Fruit fly (Drosophila melanogaster) whole organism, adult: ENCODE measurements around the gene Sodh1.

Experiments used
- CG11617 ChIP-seq: fragments of 200-800 bp; sonication (Bioruptor generic); optimal IDR thresholded peaks from 2 replicates; lab custom pipeline; 2017; ENCODE audit warnings: mild to moderate bottlenecking, missing biosample characterization, missing genetic modification reagents, missing genetic modification characterization
- CG12768 ChIP-seq: fragments of 200-800 bp; sonication (Bioruptor generic); optimal IDR thresholded peaks from 2 replicates; lab custom pipeline; 2017; ENCODE audit warnings: missing biosample characterization, missing genetic modification characterization, mild to moderate bottlenecking, moderate library complexity, missing genetic modification reagents
- CG14711 ChIP-seq: fragments of 200-800 bp; sonication (Bioruptor generic); optimal IDR thresholded peaks from 2 replicates; lab custom pipeline; 2018; ENCODE audit warnings: missing biosample characterization, mild to moderate bottlenecking, missing genetic modification characterization, moderate library complexity
- CG1620 ChIP-seq: fragments of 200-800 bp; sonication (Bioruptor generic); optimal IDR thresholded peaks from 2 replicates; lab custom pipeline; 2016; ENCODE audit warnings: missing biosample characterization, missing genetic modification characterization
- CG33017 ChIP-seq: fragments of 200-800 bp; sonication (Bioruptor generic); optimal IDR thresholded peaks from 2 replicates; lab custom pipeline; 2018; ENCODE audit warnings: missing biosample characterization, mild to moderate bottlenecking, missing genetic modification characterization, moderate library complexity
- CG5204 ChIP-seq: fragments of 200-800 bp; sonication (Bioruptor generic); optimal IDR thresholded peaks from 2 replicates; lab custom pipeline; 2016; ENCODE audit warnings: missing biosample characterization, missing genetic modification characterization
- CG7045 ChIP-seq: fragments of 200-800 bp; sonication (Bioruptor generic); optimal IDR thresholded peaks from 2 replicates; lab custom pipeline; 2017; ENCODE audit warnings: missing biosample characterization, mild to moderate bottlenecking, missing genetic modification characterization
- CG7101 ChIP-seq: fragments of 200-800 bp; sonication (Bioruptor generic); optimal IDR thresholded peaks from 2 replicates; lab custom pipeline; 2018; ENCODE audit warnings: missing biosample characterization, mild to moderate bottlenecking, missing genetic modification characterization, moderate library complexity
- Clk ChIP-seq: fragments of 200-800 bp; sonication (Bioruptor generic); optimal IDR thresholded peaks from 2 replicates; lab custom pipeline; 2017; ENCODE audit warnings: missing biosample characterization, missing genetic modification characterization
- Crg-1 ChIP-seq: fragments of 200-800 bp; sonication (Bioruptor generic); optimal IDR thresholded peaks from 2 replicates; lab custom pipeline; 2016; ENCODE audit warnings: missing biosample characterization, missing genetic modification characterization
- Hr96 ChIP-seq: fragments of 200-800 bp; sonication (Bioruptor generic); optimal IDR thresholded peaks from 2 replicates; lab custom pipeline; 2016; ENCODE audit warnings: missing biosample characterization, missing genetic modification characterization
- Mnt ChIP-seq: fragments of 200-800 bp; sonication (Bioruptor generic); optimal IDR thresholded peaks from 2 replicates; lab custom pipeline; 2016; ENCODE audit warnings: missing biosample characterization, mild to moderate bottlenecking, missing genetic modification characterization
- bab1 ChIP-seq: fragments of 200-800 bp; sonication (Bioruptor generic); optimal IDR thresholded peaks from 3 replicates; lab custom pipeline; 2019; ENCODE audit warnings: missing biosample characterization, mild to moderate bottlenecking, missing genetic modification characterization, moderate library complexity
- cic ChIP-seq: fragments of 200-800 bp; sonication (Bioruptor generic); optimal IDR thresholded peaks from 2 replicates; lab custom pipeline; 2017; ENCODE audit warnings: missing biosample characterization, mild to moderate bottlenecking, missing genetic modification characterization, moderate library complexity
- cnc ChIP-seq, 2 experiments: fragments of >200 bp; optimal IDR thresholded peaks; 2 replicates each; lab custom pipeline; 2017
- kay ChIP-seq: fragments of 200-800 bp; sonication (Bioruptor generic); peaks from one replicate; lab custom pipeline; 2016; ENCODE audit warnings: missing biosample characterization, missing genetic modification characterization, borderline replicate concordance
- ovo ChIP-seq: fragments of 200-800 bp; sonication (Bioruptor generic); optimal IDR thresholded peaks from 2 replicates; lab custom pipeline; 2016; ENCODE audit warnings: missing biosample characterization, missing genetic modification characterization
- pad ChIP-seq: fragments of 200-800 bp; sonication (Bioruptor generic); optimal IDR thresholded peaks from 3 replicates; lab custom pipeline; 2017; ENCODE audit warnings: missing biosample characterization, missing genetic modification characterization, mild to moderate bottlenecking, moderate library complexity, missing genetic modification reagents
- tj ChIP-seq: fragments of 200-800 bp; sonication (Bioruptor generic); optimal IDR thresholded peaks from 3 replicates; lab custom pipeline; 2017; ENCODE audit warnings: missing biosample characterization, mild to moderate bottlenecking, missing genetic modification characterization, moderate library complexity
- toe ChIP-seq: fragments of 200-800 bp; sonication (Bioruptor generic); optimal IDR thresholded peaks from 2 replicates; lab custom pipeline; 2016; ENCODE audit warnings: missing biosample characterization, missing genetic modification characterization

Sodh1 gene

dm6 chr3R:7066267-7066666 is 14.1 kb downstream of the Sodh1 start:
- no peak for TF ChIP-seq Mnt (GFP tag; lab: Kevin White, UChicago)
- TF ChIP-seq kay (GFP tag; lab: Kevin White, UChicago): peak; percentile 82
- no peak for TF ChIP-seq Clk (GFP tag; lab: Kevin White, UChicago)
- TF ChIP-seq Hr96 (GFP tag; lab: Kevin White, UChicago): no peak

dm6 chr3R:7067092-7067491 is 15.0 kb downstream of the Sodh1 start, which contains the start of the genes CG1105 and CG1965:
CG1105 (minus strand) TSS chr3R:7067136.
CG1965 (plus strand) TSS chr3R:7067401.
- TF ChIP-seq Clk (GFP tag; lab: Kevin White, UChicago) (peak; percentile 83), Crg-1 (GFP tag; lab: Kevin White, UChicago) (peak; percentile 79), tj (GFP tag; lab: Kevin White, UChicago) (peak; percentile 69), cic (GFP tag; lab: Kevin White, UChicago) (peak; percentile 59), CG5204 (peak; percentile 90), ovo (GFP tag; lab: Kevin White, UChicago) (peak; percentile 75), pad (peak; percentile 66), kay (GFP tag; lab: Kevin White, UChicago) (peak; percentile 88), Hr96 (GFP tag; lab: Kevin White, UChicago) (peak; percentile 89), CG11617 (GFP tag; lab: Kevin White, UChicago) (peak; percentile 80), CG12768 (GFP tag; lab: Kevin White, UChicago) (peak; percentile 77), Mnt (GFP tag; lab: Kevin White, UChicago) (peak; percentile 87), CG14711 (tag; lab: Kevin White, UChicago) (peak; percentile 80), cnc (optimal IDR thresholded peaks at IDR 0.05; lab: Kevin White, UChicago) (no peak), toe (GFP tag; lab: Kevin White, UChicago) (peak; percentile 95), CG7101 (tag; lab: Kevin White, UChicago) (peak; percentile 88), CG1620 (GFP tag; lab: Kevin White, UChicago) (peak; percentile 94), CG33017 (tag; lab: Kevin White, UChicago) (peak; percentile 74), bab1 (GFP tag; lab: Kevin White, UChicago) (peak; percentile 91), CG7045 (peak; percentile 85)

dm6 chr3R:7074297-7075114 is 22.4 kb downstream of the Sodh1 start, which contains the start of the genes Ufl1 and CG1943:
Ufl1 (minus strand) TSS chr3R:7074452.
CG1943 (plus strand) TSS chr3R:7074859.
- TF ChIP-seq cic (GFP tag; lab: Kevin White, UChicago): peak; percentile 48
- TF ChIP-seq cnc (optimal IDR thresholded peaks at IDR 0.05; lab: Kevin White, UChicago): no peak
- TF ChIP-seq Mnt (GFP tag; lab: Kevin White, UChicago): peak; percentile 87
- TF ChIP-seq CG5204: peak; percentile 17
- TF ChIP-seq CG1620 (GFP tag; lab: Kevin White, UChicago): peak; percentile 44
- no peak for TF ChIP-seq CG14711 (tag; lab: Kevin White, UChicago)
- peak; percentile 72 for TF ChIP-seq tj (GFP tag; lab: Kevin White, UChicago)
- no peak for TF ChIP-seq CG11617 (GFP tag; lab: Kevin White, UChicago)
- TF ChIP-seq ovo (GFP tag; lab: Kevin White, UChicago): peak; percentile 55
- no peak for TF ChIP-seq CG33017 (tag; lab: Kevin White, UChicago)
- TF ChIP-seq Crg-1 (GFP tag; lab: Kevin White, UChicago): no peak
- peak; percentile 14 for TF ChIP-seq Hr96 (GFP tag; lab: Kevin White, UChicago)
- peak; percentile 36 for TF ChIP-seq pad

- TF ChIP-seq kay (GFP tag; lab: Kevin White, UChicago): no peak
- TF ChIP-seq CG12768 (GFP tag; lab: Kevin White, UChicago): no peak
- TF ChIP-seq Clk (GFP tag; lab: Kevin White, UChicago): no peak
- TF ChIP-seq Crg-1 (GFP tag; lab: Kevin White, UChicago): no peak
- no peak for TF ChIP-seq Hr96 (GFP tag; lab: Kevin White, UChicago)
- no peak for TF ChIP-seq Mnt (GFP tag; lab: Kevin White, UChicago)
- no peak for TF ChIP-seq CG14711 (tag; lab: Kevin White, UChicago)
These were observed 22.9 kb downstream of the Sodh1 start for dm6 chr3R:7075115-7075425.

dm6 chr3R:7075712-7076183 is 23.6 kb downstream of the Sodh1 start:
- TF ChIP-seq CG7045 (peak; percentile 91), ovo (GFP tag; lab: Kevin White, UChicago) (peak; percentile 71), CG12768 (GFP tag; lab: Kevin White, UChicago) (peak; percentile 96), Crg-1 (GFP tag; lab: Kevin White, UChicago) (peak; percentile 70), CG11617 (GFP tag; lab: Kevin White, UChicago) (peak; percentile 91), cnc (optimal IDR thresholded peaks at IDR 0.05; lab: Kevin White, UChicago) (no peak), CG5204 (no peak), pad (peak; percentile 81), Clk (GFP tag; lab: Kevin White, UChicago) (peak; percentile 87), CG1620 (GFP tag; lab: Kevin White, UChicago) (peak; percentile 81), CG33017 (tag; lab: Kevin White, UChicago) (peak; percentile 91), tj (GFP tag; lab: Kevin White, UChicago) (peak; percentile 67), kay (GFP tag; lab: Kevin White, UChicago) (peak; percentile 94), toe (GFP tag; lab: Kevin White, UChicago) (peak; percentile 82), CG14711 (tag; lab: Kevin White, UChicago) (peak; percentile 88), bab1 (GFP tag; lab: Kevin White, UChicago) (peak; percentile 88), Hr96 (GFP tag; lab: Kevin White, UChicago) (peak; percentile 90), cic (GFP tag; lab: Kevin White, UChicago) (peak; percentile 90), CG7101 (tag; lab: Kevin White, UChicago) (peak; percentile 91), Mnt (GFP tag; lab: Kevin White, UChicago) (peak; percentile 74)
